Worm (Caenorhabditis elegans) whole organism, late embryonic: ENCODE data around the gene T10B5.7.

Source experiments
- T23F11.4 ChIP-seq: fragments of 200-800 bp; sonication (Bioruptor generic); optimal IDR thresholded peaks from 2 replicates; lab custom pipeline; 2018; ENCODE audit warnings: mild to moderate bottlenecking, missing genetic modification characterization, missing compliant biosample characterization
- ama-1 ChIP-seq: fragments of 150-350 bp; optimal IDR thresholded peaks from 2 replicates; lab custom pipeline; 2014
- ceh-19 ChIP-seq: fragments of 200-800 bp; sonication (Bioruptor generic); optimal IDR thresholded peaks from 2 replicates; lab custom pipeline; 2018; ENCODE audit warnings: mild to moderate bottlenecking, missing genetic modification characterization, missing compliant biosample characterization
- ets-4 ChIP-seq: sonication (generic microtip); optimal IDR thresholded peaks from 2 replicates; lab custom pipeline; 2016; ENCODE audit warnings: missing genetic modification characterization, missing compliant biosample characterization
- fkh-10 ChIP-seq: fragments of 150-350 bp; optimal IDR thresholded peaks from 2 replicates; lab custom pipeline; 2014; ENCODE audit warnings: missing biosample characterization, missing genetic modification reagents, missing genetic modification characterization
- hlh-8 ChIP-seq: sonication (generic microtip); optimal IDR thresholded peaks from 2 replicates; lab custom pipeline; 2016; ENCODE audit warnings: missing genotype, missing genetic modification characterization, missing compliant biosample characterization
- nhr-11 ChIP-seq: fragments of 150-350 bp; optimal IDR thresholded peaks from 2 replicates; lab custom pipeline; 2014; ENCODE audit warnings: missing biosample characterization, missing genetic modification characterization
- pha-4 ChIP-seq: fragments of 150-350 bp; optimal IDR thresholded peaks from 2 replicates; lab custom pipeline; 2018; ENCODE audit warnings: missing biosample characterization, missing genetic modification reagents, missing genetic modification characterization
- pqm-1 ChIP-seq: sonication (generic microtip); optimal IDR thresholded peaks from 2 replicates; lab custom pipeline; 2016; ENCODE audit warnings: missing genetic modification characterization, missing compliant biosample characterization

DNA sequence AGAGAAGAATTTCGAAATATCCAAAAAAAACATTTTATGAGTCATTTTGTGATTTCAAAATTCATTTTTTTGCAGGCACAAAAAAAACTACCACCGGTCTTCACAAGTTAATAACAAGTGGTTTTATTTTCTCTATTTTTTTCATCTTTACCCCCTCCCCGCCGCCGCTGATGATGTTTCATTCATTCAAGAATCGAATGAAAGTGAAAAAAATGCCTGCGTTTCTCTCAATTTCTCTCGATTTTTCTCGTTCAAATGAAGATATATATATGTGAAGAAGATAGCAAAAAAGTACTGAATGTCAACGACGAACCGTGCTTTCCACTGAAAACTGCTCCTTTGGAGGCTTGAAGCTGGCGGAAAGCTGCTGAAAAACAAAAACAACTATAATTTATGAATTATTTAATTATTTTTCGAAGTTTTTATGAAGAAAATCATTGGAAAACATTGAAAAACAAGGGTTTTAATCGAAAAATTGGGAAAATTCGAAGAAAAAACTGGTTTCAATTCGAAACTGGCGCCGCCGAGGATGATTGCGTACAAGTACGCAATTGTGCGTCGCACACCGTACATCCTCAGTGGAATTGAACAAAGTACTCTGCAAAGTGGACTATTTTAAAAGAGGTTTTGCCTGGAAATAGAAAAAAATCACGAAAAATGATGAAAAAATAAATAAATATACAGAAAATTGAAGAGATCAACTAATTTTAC, 46.7 kb downstream of the T10B5.7 start, which contains the start of gene zig-11:
- TF ChIP-seq ama-1 (lab: Kevin White, UChicago): no peak
- no peak for TF ChIP-seq pha-4 (tag; lab: Kevin White, UChicago)
- TF ChIP-seq ceh-19: no peak
- TF ChIP-seq fkh-10 (GFP tag; lab: Kevin White, UChicago): no peak
- no peak for TF ChIP-seq pqm-1
- TF ChIP-seq nhr-11: no peak
- TF ChIP-seq T23F11.4 (GFP tag; lab: Kevin White, UChicago): no peak
- no peak for TF ChIP-seq hlh-8 (tag; lab: Kevin White, UChicago)
- TF ChIP-seq ets-4 (tag; lab: Kevin White, UChicago): no peak
